Worm (Caenorhabditis elegans): ENCODE results near the gene bed-2.

DNA sequence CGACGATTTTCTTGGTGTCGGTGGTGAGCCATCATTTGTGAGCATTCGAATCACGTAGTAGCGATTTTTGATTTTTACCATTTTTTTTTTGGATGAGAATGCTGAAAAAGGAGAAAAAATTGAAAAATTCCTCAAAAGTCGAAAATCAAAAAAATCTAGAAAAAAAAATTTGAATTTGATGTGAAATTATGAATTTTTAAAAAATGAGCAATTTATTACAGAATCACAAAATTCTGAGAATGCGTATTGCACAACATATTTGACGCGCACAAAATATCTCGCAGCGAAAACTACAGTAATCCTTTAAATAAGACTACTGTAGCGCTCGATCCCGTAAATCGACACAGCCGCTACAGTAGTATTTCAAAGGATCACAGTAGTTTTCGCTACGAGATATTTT lies 16.6 kb upstream of the bed-2 start, which contains the start of gene popl-5:
- TF ChIP-seq ztf-7 (tag; optimal IDR thresholded peaks at IDR 0.05) (no peak), rbr-2 (tag; optimal IDR thresholded peaks at IDR 0.05) (no peak), fos-1 (tag; optimal IDR thresholded peaks at IDR 0.05) (no peak), ctbp-1 (GFP tag; IDR thresholded peaks at IDR 0.05) (no peak)

Measured in whole organism, L4 larva.